Worm (Caenorhabditis elegans): ENCODE data around the gene Y71H2AM.25.

- TF ChIP-seq ama-1 (optimal IDR thresholded peaks at IDR 0.05) (no peak), zag-1 (tag; optimal IDR thresholded peaks at IDR 0.05) (no peak), skn-1 (tag; optimal IDR thresholded peaks at IDR 0.05) (no peak), fos-1 (tag; optimal IDR thresholded peaks at IDR 0.05) (no peak), sem-4 (tag; optimal IDR thresholded peaks at IDR 0.05) (no peak), nhr-25 (tag; optimal IDR thresholded peaks at IDR 0.05) (peak; percentile 40), unc-39 (tag; optimal IDR thresholded peaks at IDR 0.05) (no peak), lin-39 (tag; optimal IDR thresholded peaks at IDR 0.05) (no peak), lsy-2 (tag; optimal IDR thresholded peaks at IDR 0.05) (peak; percentile 51 to 81), blmp-1 (tag; optimal IDR thresholded peaks at IDR 0.05; ENCODE audit: insufficient read depth) (no peak), ZK546.5 (tag; optimal IDR thresholded peaks at IDR 0.05) (no peak), ztf-11 (tag; optimal IDR thresholded peaks at IDR 0.05) (no peak), unc-62 (GFP tag; optimal IDR thresholded peaks at IDR 0.05) (no peak)
Observed at ce11 chrIII:2805084-2805483, 2.8 kb downstream of the Y71H2AM.25 start, which contains the start of gene Y71H2AM.3.

All from whole organism, L2 larva.